Worm (Caenorhabditis elegans) whole organism, L4/young adult: ENCODE measurements around the gene T20B12.5.

Source experiments
- W03F9.2 ChIP-seq: fragments of 150-350 bp; optimal IDR thresholded peaks from 2 replicates; lab custom pipeline; 2014; ENCODE audit warnings: missing biosample characterization, missing genetic modification characterization
- dao-5 ChIP-seq: sonication (generic microtip); optimal IDR thresholded peaks from 2 replicates; lab custom pipeline; 2016; ENCODE audit warnings: missing genotype, missing genetic modification characterization, moderate library complexity, missing compliant biosample characterization
- him-1 ChIP-seq: sonication (generic microtip); optimal IDR thresholded peaks from 2 replicates; lab custom pipeline; 2016; ENCODE audit warnings: missing genotype, missing genetic modification reagents, missing genetic modification characterization, missing compliant biosample characterization

DNA sequence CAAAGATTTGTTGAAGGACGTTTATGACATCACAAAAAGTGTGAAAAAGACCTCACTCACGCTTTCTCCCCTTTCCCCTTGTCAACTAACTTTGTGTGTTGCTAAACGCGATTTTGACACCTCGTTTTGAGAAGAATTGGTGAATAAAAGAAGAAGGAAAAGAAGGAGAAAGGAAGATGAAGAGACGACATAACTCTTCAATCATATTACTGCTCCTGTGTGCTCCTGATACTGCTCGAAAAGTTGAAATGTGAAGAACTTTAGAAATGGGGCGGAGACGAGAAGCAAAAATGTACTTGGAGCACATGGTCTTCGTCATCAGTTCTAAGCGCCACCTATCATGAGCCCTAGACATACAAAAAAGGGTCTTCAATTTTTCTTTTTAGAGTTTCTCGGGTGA, 32.1 kb upstream of the T20B12.5 start:
- TF ChIP-seq him-1 (tag; lab: Kevin White, UChicago) (no peak), dao-5 (tag; lab: Kevin White, UChicago) (no peak), W03F9.2 (tag; lab: Kevin White, UChicago) (no peak)
